Worm (Caenorhabditis elegans): ENCODE data around the gene W09G12.7.

Gene W09G12.7

ce11 chrIV:1211902-1212301 is 17.0 kb upstream of the W09G12.7 start (continued):
- TF ChIP-seq Y75B8A.6 (GFP tag; IDR thresholded peaks at IDR 0.05) (no peak), D1046.2 (GFP tag; IDR thresholded peaks at IDR 0.05) (no peak), daf-16 (GFP tag; optimal IDR thresholded peaks at IDR 0.05) (no peak), daf-16 (tag; optimal IDR thresholded peaks at IDR 0.05) (peak; percentile 52), mep-1 (tag; optimal IDR thresholded peaks at IDR 0.05) (no peak), mdt-29 (GFP tag; IDR thresholded peaks at IDR 0.05) (no peak), tra-1 (GFP tag; IDR thresholded peaks at IDR 0.05) (no peak), dmd-8 (GFP tag; IDR thresholded peaks at IDR 0.05) (no peak), madf-9 (GFP tag; conservative IDR thresholded peaks at IDR 0.05) (no peak), F49E8.2 (tag; optimal IDR thresholded peaks at IDR 0.05; ENCODE audit: borderline replicate concordance) (no peak), sdz-12 (GFP tag; optimal IDR thresholded peaks at IDR 0.05) (no peak), egl-43 (GFP tag; IDR thresholded peaks at IDR 0.05) (no peak), Y48G9A.11 (GFP tag; IDR thresholded peaks at IDR 0.05) (no peak), zfp-3 (GFP tag; conservative IDR thresholded peaks at IDR 0.05) (no peak), arid-1 (GFP tag; conservative IDR thresholded peaks at IDR 0.05) (no peak), nhr-42 (GFP tag; IDR thresholded peaks at IDR 0.05) (0 out of 2 replicates have a peak, but pooled peaks have one; percentile 24), lim-7 (GFP tag; IDR thresholded peaks at IDR 0.05) (0 out of 2 replicates have a peak, but pooled peaks have one; percentile 41), spr-3 (GFP tag; optimal IDR thresholded peaks at IDR 0.05) (no peak)

ce11 chrIV:1212357-1212756 is 16.5 kb upstream of the W09G12.7 start:
- TF ChIP-seq ces-1 (GFP tag; optimal IDR thresholded peaks at IDR 0.05), result peak; percentile 76
- TF ChIP-seq mes-2 (tag; optimal IDR thresholded peaks at IDR 0.05; ENCODE audit: poor library complexity, severe bottlenecking), result no peak

ce11 chrIV:1213192-1213591 is 15.7 kb upstream of the W09G12.7 start:
- TF ChIP-seq mdl-1 (tag; optimal IDR thresholded peaks at IDR 0.05) (peak in 1 of 2 experiments; percentile 9), unc-130 (GFP tag; optimal IDR thresholded peaks at IDR 0.05) (no peak), D1046.2 (GFP tag; IDR thresholded peaks at IDR 0.05) (no peak), ceh-82 (tag; optimal IDR thresholded peaks at IDR 0.05) (no peak), ama-1 (optimal IDR thresholded peaks at IDR 0.05) (no peak), lin-1 (GFP tag; IDR thresholded peaks at IDR 0.05) (no peak), nhr-28 (tag; optimal IDR thresholded peaks at IDR 0.05) (no peak), R02D3.7 (tag; optimal IDR thresholded peaks at IDR 0.05) (no peak), nhr-102 (tag; optimal IDR thresholded peaks at IDR 0.05) (no peak), nhr-76 (tag; optimal IDR thresholded peaks at IDR 0.05) (no peak), fos-1 (tag; optimal IDR thresholded peaks at IDR 0.05) (no peak), hlh-11 (tag; optimal IDR thresholded peaks at IDR 0.05) (no peak), snpc-1.2 (GFP tag; IDR thresholded peaks at IDR 0.05) (no peak), ZK337.2 (GFP tag; IDR thresholded peaks at IDR 0.05) (no peak), mep-1 (tag; optimal IDR thresholded peaks at IDR 0.05) (peak; percentile 30), F37D6.2 (tag; optimal IDR thresholded peaks at IDR 0.05) (no peak), hmg-1.1 (GFP tag; IDR thresholded peaks at IDR 0.05) (no peak), nhr-25 (tag; optimal IDR thresholded peaks at IDR 0.05; ENCODE audit: borderline replicate concordance, insufficient read depth) (no peak), lin-29 (GFP tag; IDR thresholded peaks at IDR 0.05) (no peak), duxl-1 (tag; optimal IDR thresholded peaks at IDR 0.05; ENCODE audit: poor library complexity) (no peak), mes-2 (tag; optimal IDR thresholded peaks at IDR 0.05; ENCODE audit: poor library complexity, severe bottlenecking) (peak; percentile 25), nhr-11 (tag; optimal IDR thresholded peaks at IDR 0.05) (peak; percentile 6), nhr-237 (tag; optimal IDR thresholded peaks at IDR 0.05) (no peak), lin-39 (tag; optimal IDR thresholded peaks at IDR 0.05) (no peak), Y5F2A.4 (GFP tag; optimal IDR thresholded peaks at IDR 0.05) (no peak), lsy-2 (tag; optimal IDR thresholded peaks at IDR 0.05) (no peak), rbr-2 (tag; optimal IDR thresholded peaks at IDR 0.05) (peak; percentile 19), aha-1 (tag) (peak; percentile 15), jun-1 (tag; optimal IDR thresholded peaks at IDR 0.05) (no peak), zfp-2 (tag; optimal IDR thresholded peaks at IDR 0.05) (no peak), nhr-48 (tag; optimal IDR thresholded peaks at IDR 0.05) (no peak), sdz-12 (GFP tag; optimal IDR thresholded peaks at IDR 0.05) (no peak), dmd-8 (GFP tag; IDR thresholded peaks at IDR 0.05) (no peak), F26F4.8 (GFP tag; conservative IDR thresholded peaks at IDR 0.05) (no peak)
